Worm (Caenorhabditis elegans): ENCODE measurements around the gene nspg-6.

- no peak for TF ChIP-seq fkh-10 (GFP tag; optimal IDR thresholded peaks at IDR 0.05)
- no peak for TF ChIP-seq pag-3 (tag; optimal IDR thresholded peaks at IDR 0.05; ENCODE audit: borderline replicate concordance, insufficient read depth)
- no peak for TF ChIP-seq mdl-1 (tag; optimal IDR thresholded peaks at IDR 0.05)
- TF ChIP-seq nhr-237 (tag; optimal IDR thresholded peaks at IDR 0.05) = no peak
- TF ChIP-seq fos-1 (tag; optimal IDR thresholded peaks at IDR 0.05) = no peak
- TF ChIP-seq snpc-4 (tag; optimal IDR thresholded peaks at IDR 0.05) = no peak
- no peak for TF ChIP-seq nhr-28 (tag; optimal IDR thresholded peaks at IDR 0.05)
- TF ChIP-seq ceh-8 (GFP tag; optimal IDR thresholded peaks at IDR 0.05) = no peak
- no peak for TF ChIP-seq ama-1 (optimal IDR thresholded peaks at IDR 0.05)
- no peak for TF ChIP-seq lin-13 (GFP tag; optimal IDR thresholded peaks at IDR 0.05)
Observed at ce11 chrIII:7281179-7281578, 33.6 kb downstream of the nspg-6 start, which contains the start of gene B0361.3.
